Fruit fly (Drosophila melanogaster) whole organism, embryonic: ENCODE measurements around the gene Cby.
A peak's percentile ranks its signal among the peaks of the same experiment; 100 is the strongest.

Experiments
- CG10979 ChIP-seq: fragments of 200-800 bp; sonication (Bioruptor generic); optimal IDR thresholded peaks from 2 replicates; lab custom pipeline; 2018; ENCODE audit warnings: missing biosample characterization, mild to moderate bottlenecking, missing genetic modification characterization, moderate library complexity
- CG11723 ChIP-seq: fragments of 200-800 bp; sonication (Bioruptor generic); optimal IDR thresholded peaks from 2 replicates; lab custom pipeline; 2017; ENCODE audit warnings: missing biosample characterization, mild to moderate bottlenecking, missing genetic modification characterization
- CG12659 ChIP-seq: fragments of 200-800 bp; sonication (Bioruptor generic); optimal IDR thresholded peaks from 3 replicates; lab custom pipeline; 2017; ENCODE audit warnings: mild to moderate bottlenecking, missing biosample characterization, missing genetic modification reagents, missing genetic modification characterization
- CG13424 ChIP-seq: fragments of 200-800 bp; sonication (Bioruptor generic); optimal IDR thresholded peaks from 2 replicates; lab custom pipeline; 2019; ENCODE audit warnings: missing biosample characterization, mild to moderate bottlenecking, missing genetic modification characterization, moderate library complexity
- CG1602 ChIP-seq: fragments of 200-800 bp; sonication (Bioruptor generic); optimal IDR thresholded peaks from 3 replicates; lab custom pipeline; 2016; ENCODE audit warnings: missing biosample characterization, missing genetic modification characterization
- CG17361 ChIP-seq: fragments of 200-800 bp; sonication (Bioruptor generic); IDR thresholded peaks from 3 replicates; pipeline ENCODE4 v1.3.6; 2022; ENCODE audit warnings: missing biosample characterization, missing genetic modification characterization
- CG17385 ChIP-seq: fragments of 200-800 bp; sonication (Bioruptor generic); optimal IDR thresholded peaks from 3 replicates; lab custom pipeline; 2018; ENCODE audit warnings: missing biosample characterization, mild to moderate bottlenecking, missing genetic modification characterization
- CG17829 ChIP-seq: fragments of 200-800 bp; optimal IDR thresholded peaks from 2 replicates; lab custom pipeline; 2019; ENCODE audit warnings: missing biosample characterization, mild to moderate bottlenecking, missing genetic modification characterization, moderate library complexity
- CG2678 ChIP-seq: fragments of 200-800 bp; sonication (Bioruptor generic); optimal IDR thresholded peaks from 3 replicates; lab custom pipeline; 2019; ENCODE audit warnings: missing biosample characterization, mild to moderate bottlenecking, missing genetic modification characterization, moderate library complexity
- CG2712 ChIP-seq: fragments of 200-800 bp; optimal IDR thresholded peaks from 3 replicates; lab custom pipeline; 2019; ENCODE audit warnings: missing biosample characterization, mild to moderate bottlenecking, missing genetic modification characterization, moderate library complexity
- CG32532 ChIP-seq: fragments of 200-800 bp; sonication (Bioruptor generic); IDR thresholded peaks from 2 replicates; pipeline ENCODE4 v1.3.6; 2022; ENCODE audit warnings: missing biosample characterization, missing genetic modification characterization
- CG4424 ChIP-seq: fragments of 200-800 bp; sonication (Bioruptor generic); optimal IDR thresholded peaks from 3 replicates; lab custom pipeline; 2016; ENCODE audit warnings: missing biosample characterization, missing genetic modification characterization
- CG4854 ChIP-seq: fragments of 200-800 bp; sonication (Bioruptor generic); optimal IDR thresholded peaks from 2 replicates; lab custom pipeline; 2016; ENCODE audit warnings: missing biosample characterization, missing genetic modification characterization, inconsistent platforms
- CG7556 ChIP-seq: fragments of 200-800 bp; sonication (Bioruptor generic); optimal IDR thresholded peaks from 2 replicates; lab custom pipeline; 2017; ENCODE audit warnings: missing biosample characterization, mild to moderate bottlenecking, missing genetic modification characterization
- CG7745 ChIP-seq: fragments of 200-800 bp; sonication (Bioruptor generic); optimal IDR thresholded peaks from 2 replicates; lab custom pipeline; 2018; ENCODE audit warnings: missing biosample characterization, mild to moderate bottlenecking, missing genetic modification characterization, moderate library complexity
- CG7839 ChIP-seq: fragments of 200-800 bp; sonication (Bioruptor generic); optimal IDR thresholded peaks from 3 replicates; lab custom pipeline; 2018; ENCODE audit warnings: missing biosample characterization, mild to moderate bottlenecking, missing genetic modification characterization, moderate library complexity
- CG8089 ChIP-seq: fragments of 200-800 bp; sonication (Bioruptor generic); optimal IDR thresholded peaks from 3 replicates; lab custom pipeline; 2016; ENCODE audit warnings: missing biosample characterization, missing genetic modification characterization
- CG8290 ChIP-seq, 3 experiments: fragments of 200-800 bp; sonication (Bioruptor generic); optimal IDR thresholded peaks; 2 replicates each; lab custom pipeline; 2016 to 2019; ENCODE audit warnings: missing biosample characterization in 3 of 3, missing genetic modification characterization in 3 of 3, mild to moderate bottlenecking in 2 of 3, moderate library complexity in 1 of 3
- CG8388 ChIP-seq: fragments of 200-800 bp; sonication (Bioruptor generic); optimal IDR thresholded peaks from 2 replicates; lab custom pipeline; 2019; ENCODE audit warnings: missing biosample characterization, mild to moderate bottlenecking, missing genetic modification characterization, moderate library complexity
- CG8944 ChIP-seq: fragments of 200-800 bp; sonication (Bioruptor generic); optimal IDR thresholded peaks from 3 replicates; lab custom pipeline; 2016; ENCODE audit warnings: missing biosample characterization, missing genetic modification characterization
- CG9437 ChIP-seq: fragments of 200-800 bp; sonication (Bioruptor generic); optimal IDR thresholded peaks from 2 replicates; lab custom pipeline; 2018; ENCODE audit warnings: missing biosample characterization, mild to moderate bottlenecking, missing genetic modification characterization
- D19B ChIP-seq: fragments of 200-800 bp; sonication (Bioruptor generic); optimal IDR thresholded peaks from 2 replicates; lab custom pipeline; 2017; ENCODE audit warnings: missing biosample characterization, mild to moderate bottlenecking, missing genetic modification characterization
- Ets65A ChIP-seq: fragments of 200-800 bp; sonication (Bioruptor generic); peaks from one replicate; lab custom pipeline; 2016; ENCODE audit warnings: missing biosample characterization, missing genetic modification characterization
- Hr51 ChIP-seq, 2 experiments: fragments of 200-800 bp; sonication (Bioruptor generic); optimal IDR thresholded peaks; 2 replicates in 1 of 2; 3 replicates in 1 of 2; lab custom pipeline; 2016 to 2018; ENCODE audit warnings: missing biosample characterization in 2 of 2, missing genetic modification characterization in 2 of 2, mild to moderate bottlenecking in 1 of 2, moderate library complexity in 1 of 2
- Myb ChIP-seq: fragments of 200-800 bp; sonication (Bioruptor generic); optimal IDR thresholded peaks from 2 replicates; lab custom pipeline; 2016; ENCODE audit warnings: missing biosample characterization, missing genetic modification characterization
- PHDP ChIP-seq: fragments of 200-800 bp; sonication (Bioruptor generic); optimal IDR thresholded peaks from 3 replicates; lab custom pipeline; 2018; ENCODE audit warnings: missing biosample characterization, mild to moderate bottlenecking, missing genetic modification characterization, moderate library complexity
- Pdp1 ChIP-seq, 2 experiments: fragments of 200-800 bp; sonication (Bioruptor generic); optimal IDR thresholded peaks; 3 replicates each; lab custom pipeline; 2016; ENCODE audit warnings: missing biosample characterization in 2 of 2, missing genetic modification characterization in 2 of 2, mild to moderate bottlenecking in 1 of 2, moderate library complexity in 1 of 2
- Sox100B ChIP-seq: fragments of 200-800 bp; sonication (Bioruptor generic); optimal IDR thresholded peaks from 3 replicates; lab custom pipeline; 2018; ENCODE audit warnings: missing biosample characterization, mild to moderate bottlenecking, missing genetic modification characterization
- Xbp1 ChIP-seq: fragments of 200-800 bp; sonication (Bioruptor generic); optimal IDR thresholded peaks from 3 replicates; lab custom pipeline; 2016; ENCODE audit warnings: missing biosample characterization, mild to moderate bottlenecking, missing genetic modification characterization
- bsh ChIP-seq, 2 experiments: fragments of 200-800 bp; sonication (Bioruptor generic); optimal IDR thresholded peaks; 2 replicates each; lab custom pipeline; 2017 to 2018; ENCODE audit warnings: mild to moderate bottlenecking in 2 of 2, missing biosample characterization in 2 of 2, missing genetic modification characterization in 2 of 2, moderate library complexity in 1 of 2
- chif ChIP-seq, 2 experiments: fragments of 200-800 bp; sonication (Bioruptor generic); optimal IDR thresholded peaks; 3 replicates each; lab custom pipeline; 2016; ENCODE audit warnings: missing biosample characterization in 2 of 2, missing genetic modification characterization in 2 of 2
- dmrt11E ChIP-seq: fragments of 200-800 bp; sonication (Bioruptor generic); optimal IDR thresholded peaks from 3 replicates; lab custom pipeline; 2018; ENCODE audit warnings: missing biosample characterization, mild to moderate bottlenecking, missing genetic modification characterization, moderate library complexity
- dmrt99B ChIP-seq: fragments of 200-800 bp; sonication (Bioruptor generic); optimal IDR thresholded peaks from 2 replicates; lab custom pipeline; 2018; ENCODE audit warnings: missing biosample characterization, mild to moderate bottlenecking, missing genetic modification characterization, moderate library complexity
- exex ChIP-seq: fragments of 200-800 bp; sonication (Bioruptor generic); optimal IDR thresholded peaks from 4 replicates; lab custom pipeline; 2018; ENCODE audit warnings: missing biosample characterization, mild to moderate bottlenecking, missing genetic modification characterization, moderate library complexity
- ind ChIP-seq: fragments of 200-800 bp; sonication (Bioruptor generic); optimal IDR thresholded peaks from 3 replicates; lab custom pipeline; 2016; ENCODE audit warnings: missing biosample characterization, missing genetic modification characterization
- lbe ChIP-seq: fragments of 200-800 bp; sonication (Bioruptor generic); optimal IDR thresholded peaks from 2 replicates; lab custom pipeline; 2016; ENCODE audit warnings: missing biosample characterization, mild to moderate bottlenecking, missing genetic modification characterization
- phol ChIP-seq: fragments of 200-800 bp; sonication (Bioruptor generic); optimal IDR thresholded peaks from 3 replicates; lab custom pipeline; 2018; ENCODE audit warnings: missing biosample characterization, mild to moderate bottlenecking, missing genetic modification characterization, moderate library complexity
- pum ChIP-seq: fragments of 200-800 bp; sonication (Bioruptor generic); optimal IDR thresholded peaks from 2 replicates; lab custom pipeline; 2016; ENCODE audit warnings: missing biosample characterization, missing genetic modification characterization
- slp2 ChIP-seq: fragments of 200-800 bp; sonication (Bioruptor generic); optimal IDR thresholded peaks from 2 replicates; lab custom pipeline; 2016; ENCODE audit warnings: missing biosample characterization, missing genetic modification characterization
- sqz ChIP-seq: fragments of 200-800 bp; sonication (Bioruptor generic); optimal IDR thresholded peaks from 3 replicates; lab custom pipeline; 2018; ENCODE audit warnings: missing biosample characterization, mild to moderate bottlenecking, missing genetic modification characterization
- tin ChIP-seq: fragments of 200-800 bp; sonication (Bioruptor generic); optimal IDR thresholded peaks from 3 replicates; lab custom pipeline; 2016; ENCODE audit warnings: missing biosample characterization, missing genetic modification characterization
- tio ChIP-seq: fragments of 200-800 bp; sonication (Bioruptor generic); optimal IDR thresholded peaks from 2 replicates; lab custom pipeline; 2017; ENCODE audit warnings: missing biosample characterization, missing genetic modification characterization, inconsistent platforms
- unpg ChIP-seq: fragments of 200-800 bp; sonication (Bioruptor generic); optimal IDR thresholded peaks from 3 replicates; lab custom pipeline; 2018; ENCODE audit warnings: missing biosample characterization, mild to moderate bottlenecking, missing genetic modification characterization, moderate library complexity
- vvl ChIP-seq: fragments of 200-800 bp; sonication (Bioruptor generic); IDR thresholded peaks from 2 replicates; pipeline ENCODE4 v1.3.6; 2022; ENCODE audit warnings: missing biosample characterization, missing genetic modification characterization
- wor ChIP-seq: fragments of 200-800 bp; sonication (Bioruptor generic); IDR thresholded peaks from 2 replicates; pipeline ENCODE4 v1.3.6; 2022; ENCODE audit warnings: missing biosample characterization, missing genetic modification characterization

Cby gene

dm6 chr3R:21837069-21837977 is 30.5 kb upstream of the Cby start (continued):
- TF ChIP-seq CG8944 (GFP tag; lab: Kevin White, UChicago) = no peak

DNA sequence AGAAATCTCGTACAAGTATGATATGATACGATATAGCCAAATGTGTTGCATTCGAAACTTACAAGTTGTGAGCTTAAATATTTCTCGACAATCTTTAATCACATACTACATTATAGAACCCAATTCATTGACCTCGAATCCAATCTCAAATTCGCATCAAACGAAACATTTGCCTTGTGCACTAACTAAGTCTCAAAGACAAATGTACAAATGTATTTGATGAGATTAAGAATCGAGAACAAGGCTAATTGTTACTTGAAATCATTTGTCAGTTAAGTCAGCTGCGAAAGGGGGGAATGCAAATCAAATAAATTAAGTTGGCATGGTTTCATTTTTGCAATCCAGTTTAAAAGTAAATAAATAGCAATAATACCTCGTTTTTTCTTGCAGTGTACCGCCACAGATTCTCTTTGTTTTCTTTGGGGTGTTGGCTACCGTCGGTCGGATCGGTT is 29.3 kb upstream of the Cby start:
- peak; percentile 33 for TF ChIP-seq phol (tag; lab: Kevin White, UChicago)
- TF ChIP-seq CG1602 (GFP tag; lab: Kevin White, UChicago) = peak; percentile 8
- no peak for TF ChIP-seq D19B
- TF ChIP-seq CG2678 (tag; lab: Kevin White, UChicago) = peak; percentile 32
- peak; percentile 8 for TF ChIP-seq Myb (GFP tag; lab: Kevin White, UChicago)
- peak; percentile 24 for TF ChIP-seq CG17829 (tag; lab: Kevin White, UChicago)
- TF ChIP-seq Ets65A (GFP tag; lab: Kevin White, UChicago) = peak; percentile 73
- TF ChIP-seq dmrt11E (tag; lab: Kevin White, UChicago) = peak; percentile 16
- TF ChIP-seq unpg (GFP tag; lab: Kevin White, UChicago) = peak; percentile 7
- TF ChIP-seq sqz (GFP tag; lab: Kevin White, UChicago) = no peak
- peak; percentile 18 for TF ChIP-seq CG8388
- TF ChIP-seq slp2 (GFP tag; lab: Kevin White, UChicago) = peak; percentile 38
- TF ChIP-seq CG12659 (GFP tag; lab: Kevin White, UChicago) = peak; percentile 17
- peak; percentile 0 for TF ChIP-seq CG8089
- TF ChIP-seq CG8290 (GFP tag; optimal IDR thresholded peaks at IDR 0.05; lab: Kevin White, UChicago) = no peak
- TF ChIP-seq CG8290 (tag; optimal IDR thresholded peaks at IDR 0.05; lab: Kevin White, UChicago) = peak in 1 of 2 experiments; percentile 6
- TF ChIP-seq CG17361 (GFP tag; lab: Robert Waterston, UW) = peak; percentile 73
- TF ChIP-seq PHDP (tag; lab: Kevin White, UChicago) = peak; percentile 11
- peak; percentile 42 for TF ChIP-seq CG7556 (GFP tag; lab: Kevin White, UChicago)
- no peak for TF ChIP-seq CG7745 (tag; lab: Kevin White, UChicago)
- TF ChIP-seq CG10979 (tag; lab: Kevin White, UChicago) = peak; percentile 13
- TF ChIP-seq CG32532 (GFP tag; lab: Robert Waterston, UW) = no peak
- TF ChIP-seq pum (GFP tag; lab: Kevin White, UChicago) = peak; percentile 39
- TF ChIP-seq Xbp1 (GFP tag; lab: Kevin White, UChicago) = peak; percentile 22
- TF ChIP-seq Sox100B (GFP tag; lab: Kevin White, UChicago) = peak; percentile 43
- no peak for TF ChIP-seq ind (GFP tag; lab: Kevin White, UChicago)
- TF ChIP-seq CG9437 (GFP tag; lab: Kevin White, UChicago) = peak; percentile 58
- peak; percentile 26; the same call in 1 of the 2 replicates for TF ChIP-seq vvl (GFP tag; lab: Robert Waterston, UW)
- peak; percentile 13 to 88 for TF ChIP-seq bsh (GFP tag; optimal IDR thresholded peaks at IDR 0.05; lab: Kevin White, UChicago)
- peak; percentile 3 for TF ChIP-seq CG17385 (GFP tag; lab: Kevin White, UChicago)
- TF ChIP-seq CG11723 (GFP tag; lab: Kevin White, UChicago) = peak; percentile 4
- no peak for TF ChIP-seq tin
- TF ChIP-seq Hr51 (GFP tag; optimal IDR thresholded peaks at IDR 0.05; lab: Kevin White, UChicago) = peak in 1 of 2 experiments; percentile 64
- TF ChIP-seq exex = no peak
- peak; percentile 45 for TF ChIP-seq CG7839
- no peak for TF ChIP-seq wor (GFP tag; lab: Robert Waterston, UW)
- TF ChIP-seq CG13424 (tag; lab: Kevin White, UChicago) = peak; percentile 33
- TF ChIP-seq dmrt99B (tag; lab: Kevin White, UChicago) = peak; percentile 59
- TF ChIP-seq CG4424 (GFP tag; lab: Kevin White, UChicago) = peak; percentile 9
- peak; percentile 29 for TF ChIP-seq CG2712 (tag; lab: Kevin White, UChicago)
- peak; percentile 14 to 18 for TF ChIP-seq Pdp1 (GFP tag; optimal IDR thresholded peaks at IDR 0.05; lab: Kevin White, UChicago)
- TF ChIP-seq lbe (GFP tag; lab: Kevin White, UChicago) = peak; percentile 24
- TF ChIP-seq CG4854 (GFP tag; lab: Kevin White, UChicago) = no peak
- TF ChIP-seq chif (GFP tag; optimal IDR thresholded peaks at IDR 0.05; lab: Kevin White, UChicago) = peak; percentile 29 to 63
- peak; percentile 15 for TF ChIP-seq tio
